Fruit fly (Drosophila melanogaster): ENCODE measurements around the gene CG4213.

CG4213 gene

dm6 chr2L:414593-415399, 12.8 kb upstream of the CG4213 start, which contains the start of the genes AP-2alpha and ebi (continued):
- peak; percentile 57 for TF ChIP-seq CG8359 (GFP tag; optimal IDR thresholded peaks at IDR 0.05; ENCODE audit: borderline replicate concordance)
- TF ChIP-seq tup (GFP tag; optimal IDR thresholded peaks at IDR 0.05) = peak; percentile 61
- peak; percentile 84 for TF ChIP-seq Mad (GFP tag; optimal IDR thresholded peaks at IDR 0.05)
- peak; percentile 54 for TF ChIP-seq CG13296 (GFP tag; optimal IDR thresholded peaks at IDR 0.05)
- TF ChIP-seq CG14860 (GFP tag; IDR thresholded peaks at IDR 0.05; ENCODE audit: partially characterized antibody) = no peak
- TF ChIP-seq Doc2 (GFP tag; IDR thresholded peaks at IDR 0.05) = peak; percentile 49; the same call in 1 of the 2 replicates
- TF ChIP-seq ab (GFP tag; optimal IDR thresholded peaks at IDR 0.05) = peak; percentile 79
- peak; percentile 87 for TF ChIP-seq trem (tag; optimal IDR thresholded peaks at IDR 0.05)
- TF ChIP-seq CG8944 (GFP tag; optimal IDR thresholded peaks at IDR 0.05) = peak; percentile 95
- TF ChIP-seq CG5180 (GFP tag; optimal IDR thresholded peaks at IDR 0.05) = peak; percentile 39
- TF ChIP-seq D19B (GFP tag; optimal IDR thresholded peaks at IDR 0.05) = peak; percentile 65
- no peak for TF ChIP-seq hb (GFP tag; IDR thresholded peaks at IDR 0.05; ENCODE audit: partially characterized antibody)
- peak; percentile 95 for TF ChIP-seq CG7786 (GFP tag; optimal IDR thresholded peaks at IDR 0.05)
- TF ChIP-seq Doc3 (GFP tag; IDR thresholded peaks at IDR 0.05; ENCODE audit: partially characterized antibody) = no peak
- peak; percentile 92 for TF ChIP-seq CG6272 (GFP tag; IDR thresholded peaks at IDR 0.05)

- TF ChIP-seq Hr78 (GFP tag; optimal IDR thresholded peaks at IDR 0.05) = peak in 1 of 2 experiments; percentile 60
- TF ChIP-seq CG12236 (GFP tag; optimal IDR thresholded peaks at IDR 0.05) = no peak
These were observed 11.9 kb upstream of the CG4213 start for dm6 chr2L:413894-414293.

dm6 chr2L:412931-413330, 10.9 kb upstream of the CG4213 start:
- TF ChIP-seq vfl (GFP tag; optimal IDR thresholded peaks at IDR 0.05) (no peak), MBD-R2 (GFP tag; IDR thresholded peaks at IDR 0.05) (no peak), CG8478 (optimal IDR thresholded peaks at IDR 0.05) (no peak), CkIIα-i1 (GFP tag; IDR thresholded peaks at IDR 0.05) (no peak), CG6813 (GFP tag; optimal IDR thresholded peaks at IDR 0.05) (no peak), CG13296 (GFP tag; optimal IDR thresholded peaks at IDR 0.05) (peak; percentile 54), Atf6 (GFP tag; IDR thresholded peaks at IDR 0.05) (peak; percentile 44; the same call in 1 of the 2 replicates), Hr78 (GFP tag; optimal IDR thresholded peaks at IDR 0.05) (no peak), Kr (GFP tag; optimal IDR thresholded peaks at IDR 0.05) (no peak), CG6765 (GFP tag; optimal IDR thresholded peaks at IDR 0.05) (no peak), CG7271 (tag; optimal IDR thresholded peaks at IDR 0.05) (no peak), CG11504 (tag; optimal IDR thresholded peaks at IDR 0.05) (no peak), CG9215 (GFP tag; IDR thresholded peaks at IDR 0.05) (peak; percentile 56), ato (GFP tag; IDR thresholded peaks at IDR 0.05; ENCODE audit: partially characterized antibody) (no peak), grau (tag; optimal IDR thresholded peaks at IDR 0.05) (peak; percentile 92), CG9817 (tag; optimal IDR thresholded peaks at IDR 0.05) (peak; percentile 20), CG34376 (GFP tag; optimal IDR thresholded peaks at IDR 0.05) (peak; percentile 5), Hey (tag; optimal IDR thresholded peaks at IDR 0.05) (no peak), Fer2 (tag; optimal IDR thresholded peaks at IDR 0.05) (no peak), row (GFP tag; IDR thresholded peaks at IDR 0.05) (peak; percentile 66), CG10565 (GFP tag; optimal IDR thresholded peaks at IDR 0.05) (no peak), hbn (GFP tag; IDR thresholded peaks at IDR 0.05; ENCODE audit: partially characterized antibody) (no peak), ERR (GFP tag; optimal IDR thresholded peaks at IDR 0.05) (no peak), C15 (GFP tag; IDR thresholded peaks at IDR 0.05) (no peak), Tbp (GFP tag; optimal IDR thresholded peaks at IDR 0.05) (no peak), gfzf (GFP tag; optimal IDR thresholded peaks at IDR 0.05) (no peak), CG8359 (GFP tag; optimal IDR thresholded peaks at IDR 0.05; ENCODE audit: borderline replicate concordance) (no peak), nom (GFP tag; optimal IDR thresholded peaks at IDR 0.05) (no peak), sd (tag; optimal IDR thresholded peaks at IDR 0.05) (no peak), esg (GFP tag; conservative IDR thresholded peaks at IDR 0.05) (no peak), so (GFP tag; IDR thresholded peaks at IDR 0.05) (no peak), Oaz (GFP tag; IDR thresholded peaks at IDR 0.05) (no peak)

Data from whole organism, embryonic.